Worm (Caenorhabditis elegans) whole organism, midembryonic: Measurements from ENCODE around the gene spp-12.

ENCODE experiments used
- T22C8.4 ChIP-seq: fragments of 200-800 bp; sonication (Bioruptor generic); IDR thresholded peaks from 2 replicates; pipeline ENCODE4 v1.3.6; 2022; ENCODE audit warnings: missing genetic modification characterization, missing compliant biosample characterization
- cog-1 ChIP-seq: sonication (generic microtip); optimal IDR thresholded peaks from 2 replicates; lab custom pipeline; 2016; ENCODE audit warnings: missing genetic modification characterization, missing compliant biosample characterization
- flt-1 ChIP-seq: fragments of 200-800 bp; sonication (Bioruptor generic); IDR thresholded peaks from 2 replicates; pipeline ENCODE4 v1.3.6; 2022; ENCODE audit warnings: missing genetic modification characterization, missing compliant biosample characterization
- klf-2 ChIP-seq: fragments of 200-800 bp; sonication (Bioruptor generic); conservative IDR thresholded peaks from 2 replicates; pipeline ENCODE4 v1.3.6; 2022; ENCODE audit warnings: missing genetic modification reagents, missing genetic modification characterization, missing compliant biosample characterization
- med-1 ChIP-seq: sonication (generic microtip); optimal IDR thresholded peaks from 2 replicates; lab custom pipeline; 2017; ENCODE audit warnings: missing genetic modification characterization, mild to moderate bottlenecking, missing compliant biosample characterization, antibody characterized with exemption, missing genetic modification reagents; ENCODE audit not compliant: insufficient read depth
- ref-1 ChIP-seq: fragments of 200-800 bp; sonication (Bioruptor generic); conservative IDR thresholded peaks from 2 replicates; pipeline ENCODE4 v1.3.6; 2022; ENCODE audit warnings: missing genetic modification reagents, missing genetic modification characterization, missing compliant biosample characterization
- tab-1 ChIP-seq: fragments of 200-800 bp; sonication (Bioruptor generic); IDR thresholded peaks from 2 replicates; pipeline ENCODE4 v1.3.6; 2022; ENCODE audit warnings: missing genetic modification characterization, missing compliant biosample characterization
- ztf-23 ChIP-seq: fragments of 200-800 bp; sonication (Bioruptor generic); IDR thresholded peaks from 2 replicates; pipeline ENCODE4 v1.3.6; 2022; ENCODE audit warnings: missing genetic modification reagents, missing genetic modification characterization, missing compliant biosample characterization
- ztf-29 ChIP-seq: fragments of 200-800 bp; sonication (Bioruptor generic); IDR thresholded peaks from 2 replicates; pipeline ENCODE4 v1.3.6; 2022; ENCODE audit warnings: missing genetic modification reagents, missing genetic modification characterization, missing compliant biosample characterization

The spp-12 gene

DNA sequence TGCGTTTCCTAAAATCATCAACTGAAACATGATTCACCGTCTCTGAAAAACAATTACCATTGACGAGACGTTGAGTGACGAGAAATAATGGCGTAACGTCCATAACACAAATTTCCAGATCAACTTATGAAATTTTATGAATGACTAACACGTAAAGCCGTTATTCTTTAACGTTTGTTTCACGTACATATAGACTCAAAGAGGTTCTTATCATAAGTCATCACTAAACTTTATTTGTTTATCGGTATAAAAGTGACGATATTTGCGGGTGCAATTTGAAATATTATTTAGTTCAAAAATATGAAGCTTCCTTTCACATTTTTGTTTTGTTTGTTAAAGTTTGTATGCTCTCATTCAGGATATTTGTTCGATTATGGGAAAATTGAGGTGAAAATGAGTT lies 9.6 kb downstream of the spp-12 start, which contains the start of gene oac-3:
Gene oac-3, plus strand, starts transcription at position 301 of the 400 bp plus-strand sequence.
- TF ChIP-seq flt-1 (no peak), ref-1 (GFP tag; lab: Robert Waterston, UW) (no peak), ztf-29 (no peak), cog-1 (no peak), T22C8.4 (no peak), tab-1 (GFP tag; lab: Robert Waterston, UW) (no peak), klf-2 (GFP tag; lab: Robert Waterston, UW) (no peak), ztf-23 (no peak), med-1 (GFP tag; lab: Kevin White, UChicago) (no peak)

DNA sequence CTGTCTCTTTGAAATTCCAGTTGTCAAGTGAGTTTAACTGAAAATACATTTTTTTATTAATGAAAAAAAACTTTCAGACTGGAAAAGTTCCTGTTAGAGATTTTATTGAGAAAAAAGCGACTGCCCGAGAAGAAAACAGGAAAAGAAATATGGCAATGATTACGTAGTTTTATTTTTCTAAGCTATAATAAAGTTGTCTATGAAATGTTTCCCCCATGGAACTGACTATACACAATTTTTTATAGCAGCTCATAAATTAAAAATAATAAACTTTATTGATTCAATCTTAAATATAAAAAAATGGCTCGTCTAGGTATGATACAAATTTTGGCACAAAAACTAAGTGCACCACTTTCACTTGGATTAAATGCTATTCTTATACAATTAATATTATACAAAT lies 12.9 kb downstream of the spp-12 start, which contains the start of gene C06B3.1:
Gene C06B3.1, plus strand, starts transcription at position 301 of the 400 bp plus-strand sequence.
- TF ChIP-seq ztf-29 (no peak), tab-1 (GFP tag; lab: Robert Waterston, UW) (no peak), med-1 (GFP tag; lab: Kevin White, UChicago) (no peak), ref-1 (GFP tag; lab: Robert Waterston, UW) (no peak), cog-1 (no peak), T22C8.4 (no peak), ztf-23 (no peak), klf-2 (GFP tag; lab: Robert Waterston, UW) (no peak), flt-1 (no peak)

DNA sequence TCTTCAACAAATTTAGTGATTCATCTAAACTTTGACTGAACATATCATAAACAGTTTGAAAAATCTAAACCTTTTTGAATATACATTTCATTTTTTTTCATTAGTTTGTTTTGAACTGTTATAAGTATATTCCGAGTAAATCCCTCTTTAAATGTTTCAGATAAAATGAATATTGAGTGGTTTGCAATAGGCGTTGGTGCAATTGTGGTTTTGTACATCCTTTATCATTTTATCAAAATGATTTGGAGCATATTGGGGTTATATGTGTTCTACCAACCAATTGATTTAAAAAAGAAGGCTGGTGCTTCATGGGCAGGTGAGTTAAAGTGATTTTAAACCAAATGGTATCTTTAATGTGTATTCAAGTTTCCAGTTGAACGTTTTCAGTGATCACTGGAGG lies 14.8 kb downstream of the spp-12 start, which contains the start of gene stdh-3:
Gene stdh-3, plus strand, starts transcription at position 166 of the 400 bp plus-strand sequence.
- TF ChIP-seq flt-1 (no peak), ref-1 (GFP tag; lab: Robert Waterston, UW) (no peak), cog-1 (no peak), ztf-29 (no peak), tab-1 (GFP tag; lab: Robert Waterston, UW) (no peak), T22C8.4 (no peak), med-1 (GFP tag; lab: Kevin White, UChicago) (no peak), klf-2 (GFP tag; lab: Robert Waterston, UW) (no peak), ztf-23 (no peak)

DNA sequence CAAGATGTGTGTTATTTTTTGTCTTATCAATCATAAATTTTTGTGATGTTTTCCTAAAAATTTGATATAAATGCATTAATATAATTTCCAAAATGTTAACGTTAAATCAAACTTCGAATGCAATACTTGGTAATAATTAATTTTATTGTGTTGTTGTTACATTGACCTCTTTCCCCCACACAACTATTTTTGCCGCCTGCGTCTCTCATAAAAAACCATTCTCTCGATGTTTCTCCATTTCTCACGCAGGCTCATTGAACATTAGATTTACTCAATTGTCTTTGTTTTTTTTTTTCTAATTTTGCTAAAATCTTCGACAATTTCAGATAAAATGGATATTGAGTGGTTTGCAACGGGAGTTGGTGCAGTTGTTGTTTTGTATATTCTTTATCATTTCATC lies 16.6 kb downstream of the spp-12 start, which contains the start of gene stdh-1:
Gene stdh-1, plus strand, starts transcription at position 327 of the 400 bp plus-strand sequence.
- TF ChIP-seq flt-1 (no peak), tab-1 (GFP tag; lab: Robert Waterston, UW) (no peak), ztf-23 (no peak), med-1 (GFP tag; lab: Kevin White, UChicago) (no peak), ref-1 (GFP tag; lab: Robert Waterston, UW) (no peak), ztf-29 (no peak), cog-1 (peak; percentile 20)

DNA sequence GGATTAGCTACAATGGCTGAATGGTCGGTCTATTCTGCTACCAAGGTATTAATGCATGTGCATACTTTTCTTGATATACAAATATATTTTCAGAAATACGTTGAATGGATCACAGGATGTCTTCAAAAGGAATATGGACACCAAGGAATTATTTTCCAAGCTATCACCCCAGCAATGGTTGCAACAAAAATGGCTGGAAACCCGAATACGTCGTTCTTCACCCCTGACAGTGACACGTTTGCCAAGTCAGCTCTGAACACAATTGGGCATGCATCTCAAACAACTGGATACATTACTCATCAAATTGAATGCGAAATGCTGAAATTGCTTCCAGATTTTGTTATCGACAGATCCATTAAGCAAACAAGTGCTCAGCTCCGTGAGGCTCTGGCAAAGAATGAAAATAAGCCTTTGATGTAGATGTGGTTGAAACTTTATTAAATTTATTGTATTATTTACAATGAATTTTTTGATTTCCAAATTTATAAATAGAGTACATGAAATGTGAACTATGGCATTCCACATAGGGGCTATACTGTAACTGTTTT lies 18.0 kb downstream of the spp-12 start:
- TF ChIP-seq T22C8.4, result no peak
- TF ChIP-seq ztf-29, result no peak
- TF ChIP-seq klf-2 (GFP tag; lab: Robert Waterston, UW), result no peak
- TF ChIP-seq cog-1, result no peak
- no peak for TF ChIP-seq flt-1
- no peak for TF ChIP-seq ztf-23
- no peak for TF ChIP-seq med-1 (GFP tag; lab: Kevin White, UChicago)
- TF ChIP-seq ref-1 (GFP tag; lab: Robert Waterston, UW), result no peak
- TF ChIP-seq tab-1 (GFP tag; lab: Robert Waterston, UW), result no peak

DNA sequence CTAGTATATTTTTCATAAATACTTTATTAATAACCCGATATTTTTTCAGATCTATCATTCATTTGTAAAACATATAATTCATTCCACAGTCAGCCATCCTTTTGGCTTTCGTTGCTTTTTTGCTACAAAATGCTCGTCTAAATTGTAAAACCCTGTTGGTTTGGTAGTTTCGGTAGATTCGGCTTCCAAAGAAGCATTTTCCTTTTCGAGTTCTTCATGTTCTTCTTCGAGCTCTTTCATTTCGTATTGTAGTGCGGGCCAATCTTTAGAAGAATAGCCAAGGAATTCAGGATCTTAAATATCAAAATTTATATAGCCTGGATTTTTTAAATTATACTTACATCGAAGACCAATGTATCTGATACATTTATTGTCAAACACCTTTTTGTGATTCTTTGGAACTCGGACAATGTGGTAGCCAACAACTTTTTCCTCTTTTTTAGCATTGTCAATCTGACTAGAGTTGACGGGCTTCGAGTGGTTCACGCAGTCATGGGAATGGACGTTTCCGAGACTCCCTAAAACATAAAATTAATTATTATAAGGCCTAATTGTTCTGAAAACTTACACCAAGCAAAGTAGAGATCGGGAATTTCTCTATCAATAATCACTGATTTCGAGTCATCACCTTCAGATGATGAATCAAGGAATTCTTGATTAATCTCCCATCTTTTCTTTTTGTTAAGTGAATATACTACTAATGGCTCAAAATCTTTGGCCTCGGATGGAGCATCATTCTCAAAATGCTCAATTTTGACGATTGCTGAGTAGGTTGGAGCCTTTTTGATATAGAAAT lies 18.7 kb downstream of the spp-12 start:
- no peak for TF ChIP-seq klf-2 (GFP tag; lab: Robert Waterston, UW)
- TF ChIP-seq tab-1 (GFP tag; lab: Robert Waterston, UW), result no peak
- no peak for TF ChIP-seq med-1 (GFP tag; lab: Kevin White, UChicago)
- TF ChIP-seq cog-1, result no peak
- no peak for TF ChIP-seq flt-1
- no peak for TF ChIP-seq ztf-29
- no peak for TF ChIP-seq ztf-23
- TF ChIP-seq T22C8.4, result no peak
- TF ChIP-seq ref-1 (GFP tag; lab: Robert Waterston, UW), result no peak

DNA sequence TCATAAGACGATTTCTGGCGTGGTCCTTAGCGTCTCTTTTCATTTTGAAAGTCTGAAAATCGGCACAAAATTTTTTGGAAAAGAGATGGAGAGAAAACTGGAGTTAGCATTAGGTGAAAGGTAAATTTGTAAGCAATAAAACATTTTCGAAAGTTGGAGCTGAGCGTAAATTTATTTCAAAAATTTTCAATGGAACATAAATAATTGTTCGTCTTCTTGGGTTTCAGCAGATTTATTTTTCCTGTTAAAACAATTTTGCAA lies 19.2 kb downstream of the spp-12 start, which contains the start of gene C06B3.6:
Gene C06B3.6, minus strand, starts transcription at position 52 of the 261 bp plus-strand sequence.
- TF ChIP-seq cog-1 (no peak), tab-1 (GFP tag; lab: Robert Waterston, UW) (no peak), klf-2 (GFP tag; lab: Robert Waterston, UW) (no peak), ztf-29 (no peak), med-1 (GFP tag; lab: Kevin White, UChicago) (no peak), T22C8.4 (no peak), flt-1 (no peak), ztf-23 (no peak), ref-1 (GFP tag; lab: Robert Waterston, UW) (no peak)

DNA sequence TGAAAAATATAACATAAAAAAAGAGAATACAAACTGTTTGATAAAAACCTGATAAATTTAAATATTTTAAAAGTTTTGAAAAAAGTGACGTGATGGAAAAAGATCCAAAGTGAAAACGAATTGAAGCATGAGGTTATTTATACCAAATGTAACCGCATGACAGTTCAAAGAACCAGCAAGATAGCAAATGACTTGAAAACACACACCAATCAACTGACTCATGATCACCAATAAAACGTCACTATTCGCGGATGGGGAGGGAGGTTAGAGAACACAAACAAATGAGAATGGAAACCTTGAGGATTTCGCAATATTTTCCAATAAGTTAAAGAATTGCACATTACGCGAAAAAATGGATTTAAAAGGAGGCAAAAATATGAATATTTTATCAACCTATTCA lies 19.8 kb downstream of the spp-12 start, which contains the start of gene C06B3.7:
Gene C06B3.7, plus strand, starts transcription at position 287 of the 400 bp plus-strand sequence.
- no peak for TF ChIP-seq ztf-23
- TF ChIP-seq flt-1, result no peak
- no peak for TF ChIP-seq T22C8.4
- TF ChIP-seq cog-1, result no peak
- TF ChIP-seq klf-2 (GFP tag; lab: Robert Waterston, UW), result no peak
- no peak for TF ChIP-seq tab-1 (GFP tag; lab: Robert Waterston, UW)
- TF ChIP-seq ref-1 (GFP tag; lab: Robert Waterston, UW), result no peak
- no peak for TF ChIP-seq ztf-29
- no peak for TF ChIP-seq med-1 (GFP tag; lab: Kevin White, UChicago)

DNA sequence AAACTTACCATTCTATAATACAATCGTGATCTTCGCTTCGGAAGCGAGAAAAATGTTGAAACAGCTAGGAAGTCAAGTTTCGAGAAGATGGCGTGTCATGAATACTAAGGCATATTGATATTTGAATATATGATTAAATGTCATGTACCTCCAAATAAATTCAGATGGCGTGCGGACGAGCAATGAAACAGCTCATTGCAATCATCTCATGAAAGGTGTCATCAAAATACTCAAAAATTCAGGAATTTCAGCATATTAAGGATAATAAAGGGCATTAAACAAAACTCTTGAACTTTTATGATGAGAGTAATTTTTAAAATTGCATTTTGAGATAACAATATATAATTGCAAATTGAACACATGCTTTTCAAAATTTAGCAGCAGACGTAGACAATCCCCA lies 25.8 kb downstream of the spp-12 start, which contains the start of gene gcy-32:
Gene gcy-32, minus strand, starts transcription at position 101 of the 400 bp plus-strand sequence.
- TF ChIP-seq klf-2 (GFP tag; lab: Robert Waterston, UW) (no peak), ztf-29 (no peak), ref-1 (GFP tag; lab: Robert Waterston, UW) (no peak), med-1 (GFP tag; lab: Kevin White, UChicago) (no peak), ztf-23 (no peak), cog-1 (no peak), T22C8.4 (no peak), flt-1 (no peak), tab-1 (GFP tag; lab: Robert Waterston, UW) (no peak)
